Worm (Caenorhabditis elegans) whole organism, early embryonic: ENCODE measurements around the gene C30G12.4.

Experiments
- B0310.2 ChIP-seq: sonication (generic microtip); optimal IDR thresholded peaks from 2 replicates; lab custom pipeline; 2016; ENCODE audit warnings: mild to moderate bottlenecking, missing genetic modification characterization, missing compliant biosample characterization
- F13C5.2 ChIP-seq: sonication (generic microtip); optimal IDR thresholded peaks from 2 replicates; lab custom pipeline; 2017; ENCODE audit warnings: mild to moderate bottlenecking, missing genetic modification characterization, inconsistent platforms, missing compliant biosample characterization
- aly-1 ChIP-seq: sonication (generic microtip); optimal IDR thresholded peaks from 2 replicates; lab custom pipeline; 2016; ENCODE audit warnings: missing genetic modification characterization, missing compliant biosample characterization
- ama-1 ChIP-seq: fragments of 150-350 bp; optimal IDR thresholded peaks from 2 replicates; lab custom pipeline; 2014
- ceh-36 ChIP-seq: sonication (generic microtip); optimal IDR thresholded peaks from 2 replicates; lab custom pipeline; 2016; ENCODE audit warnings: missing genetic modification characterization, inconsistent platforms, missing compliant biosample characterization
- ets-7 ChIP-seq: sonication (generic microtip); optimal IDR thresholded peaks from 2 replicates; lab custom pipeline; 2016; ENCODE audit warnings: missing genotype, missing genetic modification characterization, missing compliant biosample characterization
- hmbx-1 ChIP-seq: sonication (generic microtip); optimal IDR thresholded peaks from 2 replicates; lab custom pipeline; 2016; ENCODE audit warnings: mild to moderate bottlenecking, missing genetic modification characterization, missing compliant biosample characterization
- sea-1 ChIP-seq: fragments of 200-800 bp; sonication (Bioruptor generic); conservative IDR thresholded peaks from 2 replicates; pipeline ENCODE4 v1.3.6; 2022; ENCODE audit warnings: missing genetic modification characterization, missing compliant biosample characterization
- tbx-37 ChIP-seq: fragments of 200-800 bp; sonication (Bioruptor generic); conservative IDR thresholded peaks from 2 replicates; pipeline ENCODE4 v1.3.6; 2022; ENCODE audit warnings: missing genetic modification reagents, missing genetic modification characterization, missing compliant biosample characterization
- tra-4 ChIP-seq: sonication (generic microtip); optimal IDR thresholded peaks from 2 replicates; lab custom pipeline; 2017; ENCODE audit warnings: missing genetic modification characterization, missing compliant biosample characterization

DNA sequence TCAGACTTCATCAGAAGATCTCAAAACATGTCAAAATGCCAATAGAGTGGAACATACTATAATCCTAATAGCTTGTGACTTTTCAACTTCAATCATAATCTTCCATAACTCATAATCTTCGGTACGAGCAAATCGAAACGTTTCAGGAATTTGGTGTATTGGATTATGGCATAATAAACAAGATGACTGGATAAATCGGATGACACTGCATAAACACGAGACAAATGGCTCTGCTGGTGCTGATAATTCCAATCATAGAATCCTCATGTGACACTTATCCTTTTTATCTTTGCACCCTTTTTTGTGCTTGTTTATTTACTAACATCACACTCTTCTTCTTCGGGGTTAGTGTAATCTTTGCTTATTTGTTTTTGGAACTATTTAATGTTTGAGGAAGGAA, 21.1 kb downstream of the C30G12.4 start:
- no peak for TF ChIP-seq sea-1 (GFP tag; lab: Robert Waterston, UW)
- no peak for TF ChIP-seq ama-1 (lab: Kevin White, UChicago)
- TF ChIP-seq ceh-36 (tag; lab: Kevin White, UChicago): no peak
- TF ChIP-seq B0310.2: no peak
- TF ChIP-seq tbx-37 (GFP tag; lab: Robert Waterston, UW): no peak
- TF ChIP-seq F13C5.2 (tag; lab: Kevin White, UChicago): no peak
- no peak for TF ChIP-seq tra-4 (tag; lab: Kevin White, UChicago)
- TF ChIP-seq aly-1 (tag; lab: Kevin White, UChicago): no peak
- no peak for TF ChIP-seq hmbx-1 (tag; lab: Kevin White, UChicago)
- TF ChIP-seq ets-7: no peak
